Fruit fly (Drosophila melanogaster): ENCODE results near the gene CG18547.

The CG18547 gene

DNA sequence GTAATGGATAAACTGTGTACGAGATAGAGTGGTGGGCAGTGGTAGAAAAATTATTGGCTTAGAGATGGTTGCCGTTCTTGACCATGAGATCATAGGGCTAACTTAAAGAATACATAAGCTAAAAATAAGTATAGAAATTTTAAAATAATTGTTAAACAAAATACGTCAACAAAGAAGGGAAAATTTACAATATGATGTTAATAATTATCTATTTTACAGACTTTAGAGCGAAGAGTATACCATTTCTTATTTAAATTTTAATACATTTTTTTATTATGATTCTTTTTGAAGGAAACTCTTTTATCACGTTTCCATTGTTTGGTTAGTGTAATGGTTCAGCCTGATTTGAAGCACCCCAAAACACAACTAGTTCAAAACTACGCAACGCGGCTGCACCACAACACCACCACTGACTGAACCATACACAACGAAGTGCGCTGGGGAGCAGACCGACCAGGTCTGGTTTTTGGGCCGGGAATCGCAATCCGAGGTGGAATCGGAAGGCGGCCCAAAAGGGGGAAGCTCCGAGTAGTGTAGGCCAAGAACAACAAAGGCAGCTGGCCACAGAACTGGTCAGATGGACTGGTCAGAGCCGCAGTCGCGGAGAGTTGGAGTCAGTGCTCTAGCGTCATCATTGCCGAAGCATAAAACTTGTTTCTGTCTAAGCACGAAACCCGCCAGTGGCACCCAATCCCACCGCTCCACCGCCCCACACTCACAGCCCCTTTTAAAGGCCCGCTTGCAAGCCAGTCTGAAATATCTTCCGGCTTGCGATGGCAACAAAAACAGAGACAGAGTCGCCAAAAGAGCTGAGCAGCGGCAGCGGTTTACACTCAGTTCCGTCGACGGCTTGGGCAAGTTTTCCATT is 34.5 kb downstream of the CG18547 start (continued):
- TF ChIP-seq Meics (GFP tag; optimal IDR thresholded peaks at IDR 0.05) (no peak), D19B (GFP tag; optimal IDR thresholded peaks at IDR 0.05) (no peak), toy (GFP tag; IDR thresholded peaks at IDR 0.05) (no peak), bowl (GFP tag; IDR thresholded peaks at IDR 0.05) (no peak), chm (GFP tag; IDR thresholded peaks at IDR 0.05) (0 out of 2 replicates have a peak, but pooled peaks have one; percentile 21), CG9437 (GFP tag; optimal IDR thresholded peaks at IDR 0.05) (no peak), CG3847 (GFP tag; IDR thresholded peaks at IDR 0.05) (no peak), CG8388 (GFP tag; optimal IDR thresholded peaks at IDR 0.05) (no peak), zf30C (GFP tag; optimal IDR thresholded peaks at IDR 0.05) (no peak), ara (GFP tag; IDR thresholded peaks at IDR 0.05) (no peak), CG6175 (GFP tag; IDR thresholded peaks at IDR 0.05) (peak; percentile 65; the same call in 1 of the 3 replicates), al (GFP tag; IDR thresholded peaks at IDR 0.05) (0 out of 2 replicates have a peak, but pooled peaks have one; percentile 6), PHDP (tag; optimal IDR thresholded peaks at IDR 0.05) (no peak), CG8944 (GFP tag; optimal IDR thresholded peaks at IDR 0.05) (no peak), klu (GFP tag; IDR thresholded peaks at IDR 0.05) (no peak), TFAM (GFP tag; optimal IDR thresholded peaks at IDR 0.05) (no peak), CG31365 (tag; optimal IDR thresholded peaks at IDR 0.05) (no peak), Opbp (GFP tag; IDR thresholded peaks at IDR 0.05; ENCODE audit: partially characterized antibody) (no peak), CG8359 (GFP tag; optimal IDR thresholded peaks at IDR 0.05; ENCODE audit: borderline replicate concordance) (no peak), zfh1 (GFP tag; IDR thresholded peaks at IDR 0.05) (no peak), CG4730 (GFP tag; IDR thresholded peaks at IDR 0.05) (no peak), CG9817 (tag; optimal IDR thresholded peaks at IDR 0.05) (no peak), Sry-δ (GFP tag; optimal IDR thresholded peaks at IDR 0.05) (no peak), CG9876 (GFP tag; optimal IDR thresholded peaks at IDR 0.05) (no peak), CG13894 (tag; optimal IDR thresholded peaks at IDR 0.05) (no peak), sd (tag; optimal IDR thresholded peaks at IDR 0.05) (peak; percentile 8), Tbp (GFP tag; optimal IDR thresholded peaks at IDR 0.05) (no peak), CG13775 (GFP tag; optimal IDR thresholded peaks at IDR 0.05) (no peak), Atf3 (GFP tag; optimal IDR thresholded peaks at IDR 0.05) (no peak), CG2199 (GFP tag; IDR thresholded peaks at IDR 0.05) (no peak), CG18764 (GFP tag; optimal IDR thresholded peaks at IDR 0.05) (no peak), CTCF (GFP tag; optimal IDR thresholded peaks at IDR 0.05) (no peak), vvl (GFP tag; IDR thresholded peaks at IDR 0.05) (no peak), D19A (tag; optimal IDR thresholded peaks at IDR 0.05) (no peak), seq (GFP tag; IDR thresholded peaks at IDR 0.05) (no peak), row (GFP tag; IDR thresholded peaks at IDR 0.05) (no peak), CG7963 (GFP tag; IDR thresholded peaks at IDR 0.05; ENCODE audit: partially characterized antibody) (no peak), CG1792 (GFP tag; optimal IDR thresholded peaks at IDR 0.05) (no peak), mld (GFP tag; IDR thresholded peaks at IDR 0.05; ENCODE audit: partially characterized antibody) (no peak), CG10209 (GFP tag; optimal IDR thresholded peaks at IDR 0.05) (no peak), gro (GFP tag; optimal IDR thresholded peaks at IDR 0.05) (no peak), Hr39 (optimal IDR thresholded peaks at IDR 0.05) (no peak), D (optimal IDR thresholded peaks at IDR 0.05) (no peak), D (GFP tag; optimal IDR thresholded peaks at IDR 0.05) (no peak), Side (GFP tag; optimal IDR thresholded peaks at IDR 0.05) (no peak), CG15269 (tag; optimal IDR thresholded peaks at IDR 0.05) (no peak), crol (GFP tag; IDR thresholded peaks at IDR 0.05) (peak; percentile 55), Ptx1 (GFP tag; IDR thresholded peaks at IDR 0.05) (no peak), CG8281 (tag; optimal IDR thresholded peaks at IDR 0.05) (no peak), MESR4 (GFP tag; optimal IDR thresholded peaks at IDR 0.05) (no peak), Poxn (GFP tag; IDR thresholded peaks at IDR 0.05) (no peak)
